Fruit fly (Drosophila melanogaster) whole organism, embryonic: Measurements from ENCODE around the gene CG33306.

ENCODE experiments used
- Bteb2 ChIP-seq: fragments of 200-800 bp; sonication (Bioruptor generic); optimal IDR thresholded peaks from 2 replicates; lab custom pipeline; 2016; ENCODE audit warnings: missing biosample characterization, missing genetic modification characterization
- CG10274 ChIP-seq: fragments of 200-800 bp; sonication (Bioruptor generic); optimal IDR thresholded peaks from 3 replicates; lab custom pipeline; 2017; ENCODE audit warnings: missing biosample characterization, mild to moderate bottlenecking, missing genetic modification characterization
- CG10321 ChIP-seq: fragments of 200-800 bp; sonication (Bioruptor generic); IDR thresholded peaks from 2 replicates; pipeline ENCODE4 v1.3.6; 2022; ENCODE audit warnings: missing biosample characterization, missing genetic modification characterization
- CG10565 ChIP-seq: fragments of 200-800 bp; sonication (Bioruptor generic); optimal IDR thresholded peaks from 3 replicates; lab custom pipeline; 2016; ENCODE audit warnings: missing biosample characterization, mild to moderate bottlenecking, missing genetic modification characterization
- CG14014 ChIP-seq: fragments of 200-800 bp; sonication (Bioruptor generic); IDR thresholded peaks from 2 replicates; pipeline ENCODE4 v1.3.6; 2022; ENCODE audit warnings: missing biosample characterization, missing genetic modification characterization
- CG15011 ChIP-seq: fragments of 200-800 bp; sonication (Bioruptor generic); optimal IDR thresholded peaks from 3 replicates; lab custom pipeline; 2018; ENCODE audit warnings: missing biosample characterization, mild to moderate bottlenecking, missing genetic modification characterization
- CG16813 ChIP-seq: fragments of 200-800 bp; sonication (Bioruptor generic); IDR thresholded peaks from 3 replicates; pipeline ENCODE4 v1.3.6; 2022; ENCODE audit warnings: missing biosample characterization, missing genetic modification characterization; ENCODE audit not compliant: partially characterized antibody
- CG32772 ChIP-seq: fragments of 200-800 bp; sonication (Bioruptor generic); IDR thresholded peaks from 2 replicates; pipeline ENCODE4 v1.3.6; 2022; ENCODE audit warnings: missing biosample characterization, missing genetic modification characterization
- CG3847 ChIP-seq: fragments of 200-800 bp; sonication (Bioruptor generic); IDR thresholded peaks from 2 replicates; pipeline ENCODE4 v1.3.6; 2022; ENCODE audit warnings: missing biosample characterization, missing genetic modification characterization
- CG3995 ChIP-seq: fragments of 200-800 bp; sonication (Bioruptor generic); optimal IDR thresholded peaks from 3 replicates; lab custom pipeline; 2016; ENCODE audit warnings: missing biosample characterization, missing genetic modification characterization
- CG5953 ChIP-seq: fragments of 200-800 bp; sonication (Bioruptor generic); IDR thresholded peaks from 2 replicates; pipeline ENCODE4 v1.3.6; 2022; ENCODE audit warnings: missing biosample characterization, missing genetic modification characterization
- CG6813 ChIP-seq: fragments of 200-800 bp; sonication (Bioruptor generic); optimal IDR thresholded peaks from 2 replicates; lab custom pipeline; 2017; ENCODE audit warnings: missing biosample characterization, missing genetic modification characterization, mild to moderate bottlenecking, moderate library complexity, missing genetic modification reagents
- CG8765 ChIP-seq: fragments of 200-800 bp; sonication (Bioruptor generic); IDR thresholded peaks from 2 replicates; pipeline ENCODE4 v1.3.6; 2022; ENCODE audit warnings: missing biosample characterization, missing genetic modification characterization
- CG9609 ChIP-seq: fragments of 200-800 bp; sonication (Bioruptor generic); optimal IDR thresholded peaks from 3 replicates; lab custom pipeline; 2016; ENCODE audit warnings: missing biosample characterization, missing genetic modification characterization
- Camta ChIP-seq: fragments of 200-800 bp; sonication (Bioruptor generic); optimal IDR thresholded peaks from 2 replicates; lab custom pipeline; 2016; ENCODE audit warnings: missing biosample characterization, missing genetic modification characterization
- CrebB ChIP-seq: fragments of 200-800 bp; sonication (Bioruptor generic); optimal IDR thresholded peaks from 3 replicates; lab custom pipeline; 2018; ENCODE audit warnings: missing biosample characterization, mild to moderate bottlenecking, missing genetic modification characterization
- HmgZ ChIP-seq: fragments of 200-800 bp; sonication (Bioruptor generic); optimal IDR thresholded peaks from 2 replicates; lab custom pipeline; 2018; ENCODE audit warnings: missing biosample characterization, mild to moderate bottlenecking, missing genetic modification characterization
- Hr3 ChIP-seq: fragments of 200-800 bp; sonication (Bioruptor generic); optimal IDR thresholded peaks from 3 replicates; lab custom pipeline; 2016; ENCODE audit warnings: missing biosample characterization, missing genetic modification characterization
- Hr39 ChIP-seq: fragments of >200 bp; optimal IDR thresholded peaks from 2 replicates; lab custom pipeline; 2017
- Hr78 ChIP-seq, 2 experiments: fragments of 200-800 bp in 1 of 2; fragments of >200 bp in 1 of 2; sonication (Bioruptor generic) in 1 of 2; optimal IDR thresholded peaks; 2 replicates each; lab custom pipeline; 2017 to 2019; ENCODE audit warnings: missing biosample characterization in 2 of 2, missing genetic modification characterization in 2 of 2, mild to moderate bottlenecking in 1 of 2, moderate library complexity in 1 of 2
- MBD-R2 ChIP-seq: fragments of 200-800 bp; sonication (Bioruptor generic); IDR thresholded peaks from 2 replicates; pipeline ENCODE4 v1.3.6; 2022; ENCODE audit warnings: missing biosample characterization, missing genetic modification characterization
- Side ChIP-seq: fragments of 200-800 bp; sonication (Bioruptor generic); optimal IDR thresholded peaks from 2 replicates; lab custom pipeline; 2016; ENCODE audit warnings: missing biosample characterization, missing genetic modification characterization
- Trl ChIP-seq, 3 experiments: fragments of >200 bp in 2 of 3; fragments of 200-800 bp in 1 of 3; sonication (Bioruptor generic) in 1 of 3; optimal IDR thresholded peaks; 2 replicates in 1 of 3; 3 replicates in 2 of 3; lab custom pipeline; 2016 to 2017; ENCODE audit warnings: missing biosample characterization in 1 of 3, missing genetic modification characterization in 1 of 3
- Usf ChIP-seq: fragments of 200-800 bp; sonication (Bioruptor generic); optimal IDR thresholded peaks from 2 replicates; lab custom pipeline; 2017; ENCODE audit warnings: missing genotype, missing biosample characterization, missing genetic modification characterization
- Xrp1 ChIP-seq: fragments of 200-800 bp; sonication (Bioruptor generic); IDR thresholded peaks from 2 replicates; pipeline ENCODE4 v1.3.6; 2022; ENCODE audit warnings: missing biosample characterization, missing genetic modification characterization
- al ChIP-seq: fragments of 200-800 bp; sonication (Bioruptor generic); IDR thresholded peaks from 2 replicates; pipeline ENCODE4 v1.3.6; 2022; ENCODE audit warnings: missing biosample characterization, missing genetic modification characterization
- amos ChIP-seq: fragments of 200-800 bp; sonication (Bioruptor generic); IDR thresholded peaks from 2 replicates; pipeline ENCODE4 v1.3.6; 2022; ENCODE audit warnings: missing biosample characterization, missing genetic modification characterization; ENCODE audit not compliant: partially characterized antibody
- ato ChIP-seq: fragments of 200-800 bp; sonication (Bioruptor generic); IDR thresholded peaks from 2 replicates; pipeline ENCODE4 v1.3.6; 2022; ENCODE audit warnings: missing biosample characterization, missing genetic modification characterization; ENCODE audit not compliant: partially characterized antibody
- da ChIP-seq: fragments of 200-800 bp; sonication (Bioruptor generic); optimal IDR thresholded peaks from 2 replicates; lab custom pipeline; 2016; ENCODE audit warnings: missing biosample characterization, missing genetic modification characterization
- fd102C ChIP-seq: fragments of 200-800 bp; sonication (Bioruptor generic); optimal IDR thresholded peaks from 2 replicates; lab custom pipeline; 2018; ENCODE audit warnings: missing biosample characterization, mild to moderate bottlenecking, missing genetic modification characterization, moderate library complexity
- fu2 ChIP-seq: fragments of 200-800 bp; sonication (Bioruptor generic); optimal IDR thresholded peaks from 2 replicates; lab custom pipeline; 2016; ENCODE audit warnings: missing biosample characterization, missing genetic modification characterization
- gfzf ChIP-seq: fragments of 200-800 bp; sonication (Bioruptor generic); optimal IDR thresholded peaks from 2 replicates; lab custom pipeline; 2016; ENCODE audit warnings: missing biosample characterization, mild to moderate bottlenecking, missing genetic modification characterization, moderate library complexity
- jumu ChIP-seq: fragments of 200-800 bp; sonication (Bioruptor generic); optimal IDR thresholded peaks from 3 replicates; lab custom pipeline; 2016; ENCODE audit warnings: missing biosample characterization, missing genetic modification characterization
- nerfin-2 ChIP-seq: fragments of 200-800 bp; sonication (Bioruptor generic); IDR thresholded peaks from 2 replicates; pipeline ENCODE4 v1.3.6; 2022; ENCODE audit warnings: missing biosample characterization, missing genetic modification characterization; ENCODE audit not compliant: partially characterized antibody
- p53 ChIP-seq: fragments of 200-800 bp; sonication (Bioruptor generic); optimal IDR thresholded peaks from 2 replicates; lab custom pipeline; 2016; ENCODE audit warnings: missing biosample characterization, missing genetic modification characterization
- ro ChIP-seq: fragments of 200-800 bp; sonication (Bioruptor generic); IDR thresholded peaks from 2 replicates; pipeline ENCODE4 v1.3.6; 2022; ENCODE audit warnings: missing biosample characterization, missing genetic modification characterization
- tap ChIP-seq: fragments of 200-800 bp; optimal IDR thresholded peaks from 3 replicates; lab custom pipeline; 2019; ENCODE audit warnings: missing biosample characterization, mild to moderate bottlenecking, missing genetic modification characterization, moderate library complexity
- vnd ChIP-seq: fragments of 200-800 bp; sonication (Bioruptor generic); IDR thresholded peaks from 3 replicates; pipeline ENCODE4 v1.3.6; 2022; ENCODE audit warnings: missing biosample characterization, missing genetic modification characterization; ENCODE audit not compliant: partially characterized antibody
- wdn ChIP-seq: fragments of 200-800 bp; sonication (Bioruptor generic); IDR thresholded peaks from 2 replicates; pipeline ENCODE4 v1.3.6; 2022; ENCODE audit warnings: missing biosample characterization, missing genetic modification characterization

Gene CG33306

DNA sequence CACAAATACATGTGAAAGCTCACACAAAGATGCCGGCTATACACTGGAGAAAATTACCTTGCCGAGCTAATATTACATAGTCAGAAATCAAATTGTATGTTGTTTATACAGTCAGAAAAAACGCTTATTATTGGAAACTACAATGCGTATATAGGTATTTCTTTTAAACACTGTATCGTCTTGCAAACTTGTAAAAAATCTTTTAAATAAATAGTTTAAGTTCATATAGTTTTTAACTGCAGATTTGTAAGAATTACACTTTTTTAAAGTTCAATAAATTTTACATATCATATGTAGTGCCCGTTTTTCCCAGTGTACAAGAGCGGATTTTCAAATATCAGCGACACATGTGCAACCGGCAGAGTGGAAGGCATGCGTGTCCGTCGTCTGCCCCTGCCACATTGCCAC is 3.8 kb downstream of the CG33306 start (continued):
- TF ChIP-seq gfzf (GFP tag; lab: Kevin White, UChicago) (no peak), CG3847 (GFP tag; lab: Robert Waterston, UW) (peak; percentile 70), wdn (GFP tag; lab: Robert Waterston, UW) (0 out of 2 replicates have a peak, but pooled peaks have one; percentile 42), CG8765 (GFP tag; lab: Robert Waterston, UW) (no peak), CG10321 (GFP tag; lab: Robert Waterston, UW) (no peak), CG10565 (GFP tag; lab: Kevin White, UChicago) (peak; percentile 45), CG15011 (GFP tag; lab: Kevin White, UChicago) (peak; percentile 52), CG16813 (GFP tag; lab: Robert Waterston, UW) (no peak), CG3995 (GFP tag; lab: Kevin White, UChicago) (peak; percentile 17), CG9609 (GFP tag; lab: Kevin White, UChicago) (peak; percentile 71), Camta (peak; percentile 91), tap (tag; lab: Kevin White, UChicago) (peak; percentile 66), ato (no peak), Hr3 (GFP tag; lab: Kevin White, UChicago) (peak; percentile 60), vnd (GFP tag; lab: Robert Waterston, UW) (no peak), p53 (GFP tag; lab: Kevin White, UChicago) (no peak), amos (GFP tag; lab: Robert Waterston, UW) (no peak), fu2 (GFP tag; lab: Kevin White, UChicago) (peak; percentile 37), Bteb2 (peak; percentile 72), Usf (GFP tag; lab: Kevin White, UChicago) (peak; percentile 55), CG10274 (GFP tag; lab: Kevin White, UChicago) (peak; percentile 23), Hr39 (lab: Kevin White, UChicago) (no peak), CG32772 (GFP tag; lab: Robert Waterston, UW) (peak; percentile 59), CG5953 (GFP tag; lab: Robert Waterston, UW) (peak; percentile 61), Hr78 (GFP tag; optimal IDR thresholded peaks at IDR 0.05; lab: Kevin White, UChicago) (peak in 1 of 2 experiments; percentile 72), CG14014 (GFP tag; lab: Robert Waterston, UW) (peak; percentile 76), CrebB (tag; lab: Kevin White, UChicago) (no peak), CG6813 (GFP tag; lab: Kevin White, UChicago) (peak; percentile 37), jumu (GFP tag; lab: Kevin White, UChicago) (peak; percentile 66), nerfin-2 (GFP tag; lab: Robert Waterston, UW) (no peak), HmgZ (tag; lab: Kevin White, UChicago) (peak; percentile 14), Side (GFP tag; lab: Kevin White, UChicago) (peak; percentile 57), fd102C (GFP tag; lab: Kevin White, UChicago) (no peak), al (peak; percentile 52; the same call in 1 of the 2 replicates), ro (GFP tag; lab: Robert Waterston, UW) (0 out of 2 replicates have a peak, but pooled peaks have one; percentile 24), Trl (optimal IDR thresholded peaks at IDR 0.05; lab: Kevin White, UChicago) (no peak), Trl (GFP tag; optimal IDR thresholded peaks at IDR 0.05; lab: Kevin White, UChicago) (peak; percentile 62), Xrp1 (peak; percentile 83), MBD-R2 (GFP tag; lab: Robert Waterston, UW) (0 out of 2 replicates have a peak, but pooled peaks have one; percentile 41), da (no peak)
- TF ChIP-seq, all 482 proteins: peak for 357
